Fruit fly (Drosophila melanogaster) whole organism: ENCODE results near the gene Ets21C.

Experiments used
- CG8478 ChIP-seq: fragments of >200 bp; optimal IDR thresholded peaks from 2 replicates; lab custom pipeline; 2018; ENCODE audit warnings: inconsistent platforms
- Dll ChIP-seq: fragments of >200 bp; optimal IDR thresholded peaks from 2 replicates; lab custom pipeline; 2017
- EcR ChIP-seq, 2 experiments: fragments of >200 bp; optimal IDR thresholded peaks; 2 replicates each; lab custom pipeline; 2017; ENCODE audit warnings: missing biosample characterization in 2 of 2, missing genetic modification characterization in 2 of 2, missing genetic modification reagents in 2 of 2
- pan ChIP-seq: fragments of >200 bp; optimal IDR thresholded peaks from 2 replicates; lab custom pipeline; 2017
- psq ChIP-seq: fragments of >200 bp; optimal IDR thresholded peaks from 2 replicates; lab custom pipeline; 2017
- usp ChIP-seq: fragments of >200 bp; optimal IDR thresholded peaks from 2 replicates; lab custom pipeline; 2017; ENCODE audit warnings: missing biosample characterization, missing genetic modification characterization, mixed read lengths

The Ets21C gene

DNA sequence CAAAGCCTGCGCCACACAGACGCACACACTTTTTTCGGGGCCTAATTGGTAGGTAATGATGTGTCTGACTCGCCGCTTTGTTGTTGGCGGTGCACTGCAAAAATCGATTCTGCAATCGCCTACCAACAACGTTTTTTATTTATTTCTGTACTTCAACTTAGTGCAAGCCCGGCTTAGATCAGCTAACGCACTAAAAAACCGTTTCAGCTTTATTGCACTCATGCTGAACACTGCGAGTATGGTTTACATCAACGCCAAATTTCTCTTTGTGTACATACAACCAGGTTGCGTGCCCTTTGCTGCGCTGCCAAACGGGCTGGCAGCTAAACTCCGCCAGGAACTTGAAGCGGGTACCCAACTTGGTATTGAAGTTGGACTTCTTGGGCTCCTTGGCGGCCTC lies 22.5 kb downstream of the Ets21C start:
- TF ChIP-seq pan (lab: Kevin White, UChicago), result no peak
- peak; percentile 13 for TF ChIP-seq Dll (lab: Kevin White, UChicago)

DNA sequence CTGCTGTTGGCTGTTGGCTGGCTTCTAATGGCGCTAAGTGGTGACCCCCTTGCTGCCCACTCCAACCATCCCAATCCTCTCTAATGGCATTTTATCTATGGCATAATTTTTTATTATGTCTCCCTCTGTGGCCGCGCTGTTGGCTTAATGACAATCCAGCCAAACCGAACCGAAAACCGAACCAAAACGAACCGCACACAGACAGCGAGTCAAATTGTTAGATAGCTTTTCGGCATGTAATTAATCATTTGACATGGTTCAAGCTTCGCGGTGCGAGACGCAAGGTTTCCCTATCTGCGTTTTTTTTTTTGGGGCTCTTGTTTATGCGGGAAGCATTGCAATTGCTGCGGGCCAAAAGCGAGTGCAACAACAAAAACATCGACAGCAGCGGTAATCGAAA lies 25.0 kb downstream of the Ets21C start:
- no peak for TF ChIP-seq CG8478 (lab: Kevin White, UChicago)

- TF ChIP-seq CG8478 (lab: Kevin White, UChicago), result no peak
- TF ChIP-seq usp (GFP tag; lab: Kevin White, UChicago), result no peak
- TF ChIP-seq EcR (GFP tag; optimal IDR thresholded peaks at IDR 0.05; lab: Kevin White, UChicago), result no peak
- TF ChIP-seq psq (lab: Kevin White, UChicago), result no peak
- TF ChIP-seq Dll (lab: Kevin White, UChicago), result no peak
- no peak for TF ChIP-seq pan (lab: Kevin White, UChicago)
These were observed 25.8 kb downstream of the Ets21C start for dm6 chr2L:526924-527307.

- no peak for TF ChIP-seq EcR (GFP tag; optimal IDR thresholded peaks at IDR 0.05; lab: Kevin White, UChicago)
These were observed 26.4 kb downstream of the Ets21C start for dm6 chr2L:526192-526923.

DNA sequence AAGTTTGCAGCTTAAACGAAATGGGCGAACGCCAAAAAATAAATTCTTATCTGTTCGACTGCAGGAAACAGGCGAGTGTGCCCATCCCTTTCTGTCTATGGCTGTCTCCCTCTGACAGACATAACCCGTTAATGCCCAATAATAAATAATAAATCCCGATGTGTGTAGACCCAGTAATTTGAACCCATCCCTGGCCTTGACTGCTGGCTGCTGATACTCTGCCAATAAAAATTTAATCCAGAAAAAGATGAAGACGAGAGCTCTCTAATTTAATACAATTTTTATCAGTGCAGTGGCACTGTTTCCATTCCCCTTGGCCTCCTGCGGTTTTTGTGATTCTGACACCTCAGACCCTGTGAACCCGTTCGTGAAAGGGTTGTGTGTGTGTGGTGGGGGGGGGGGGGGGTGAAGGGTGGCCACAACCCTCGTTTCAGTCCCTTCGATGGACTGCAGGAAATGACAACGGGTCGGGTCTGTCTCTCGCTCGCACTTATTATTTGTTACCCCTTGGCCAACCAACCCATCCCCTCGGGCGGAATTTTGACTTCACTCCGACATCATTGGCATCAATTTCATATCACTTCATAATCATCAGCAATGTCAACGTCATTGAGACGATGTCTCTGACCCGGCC lies 27.1 kb downstream of the Ets21C start:
- TF ChIP-seq usp (GFP tag; lab: Kevin White, UChicago) (no peak), psq (lab: Kevin White, UChicago) (no peak), EcR (GFP tag; optimal IDR thresholded peaks at IDR 0.05; lab: Kevin White, UChicago) (no peak), pan (lab: Kevin White, UChicago) (no peak), Dll (lab: Kevin White, UChicago) (no peak), CG8478 (lab: Kevin White, UChicago) (no peak)

dm6 chr2L:524515-524920 lies 28.2 kb downstream of the Ets21C start:
- TF ChIP-seq CG8478 (lab: Kevin White, UChicago) (no peak), Dll (lab: Kevin White, UChicago) (no peak), usp (GFP tag; lab: Kevin White, UChicago) (no peak)

DNA sequence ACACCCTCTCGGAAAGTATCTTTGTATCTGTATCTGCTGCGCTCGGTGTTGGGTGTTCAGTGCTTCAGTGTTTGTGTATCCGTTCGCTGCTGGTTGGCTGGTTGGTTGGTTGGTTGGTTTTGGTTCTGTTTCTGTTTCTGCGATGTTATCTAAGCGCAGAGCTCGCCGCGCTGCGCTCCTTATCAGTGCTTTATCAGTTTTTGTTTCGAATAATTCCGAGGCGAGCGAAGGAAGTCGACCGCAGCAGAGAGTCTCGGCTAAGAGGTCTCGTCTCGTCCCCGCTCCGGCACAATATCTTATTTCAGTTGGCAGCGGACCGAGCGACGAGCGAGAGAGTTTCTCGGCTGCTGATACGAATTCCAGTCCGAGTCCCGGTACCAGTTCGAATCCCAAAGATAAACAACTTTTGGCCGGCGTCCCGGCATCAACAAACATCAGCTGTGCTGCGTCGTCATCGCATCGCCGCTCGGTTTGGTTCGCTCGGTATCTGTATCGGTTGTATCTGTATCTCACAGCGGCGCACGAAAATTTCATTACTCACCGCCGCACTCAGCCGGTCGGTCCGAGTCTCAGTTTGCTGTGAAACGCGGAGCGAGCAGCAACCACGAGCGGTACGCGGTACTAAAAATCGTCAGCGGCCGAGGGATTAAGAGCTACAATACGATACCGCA lies 29.4 kb downstream of the Ets21C start:
- no peak for TF ChIP-seq usp (GFP tag; lab: Kevin White, UChicago)
- TF ChIP-seq CG8478 (lab: Kevin White, UChicago), result no peak

DNA sequence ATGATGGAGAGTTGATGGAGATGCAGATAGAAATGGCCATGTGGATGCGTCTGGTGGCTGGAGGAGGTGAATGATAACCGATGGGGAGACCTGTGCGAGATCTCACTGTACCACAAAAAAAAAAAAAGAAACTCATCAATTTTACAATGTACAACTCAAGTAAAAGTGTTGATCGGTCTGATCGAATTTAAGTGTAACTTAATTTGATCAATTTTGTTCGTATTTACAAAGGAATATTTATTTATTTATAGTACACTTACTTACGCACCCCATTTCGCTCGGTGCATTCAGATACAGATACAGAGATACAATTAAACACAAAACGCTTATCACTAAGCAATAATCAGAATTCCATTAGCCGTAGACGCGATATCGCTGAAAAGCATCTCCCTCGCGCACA lies 30.0 kb downstream of the Ets21C start:
- TF ChIP-seq CG8478 (lab: Kevin White, UChicago), result no peak
- TF ChIP-seq pan (lab: Kevin White, UChicago), result no peak
- no peak for TF ChIP-seq usp (GFP tag; lab: Kevin White, UChicago)
- no peak for TF ChIP-seq psq (lab: Kevin White, UChicago)
- TF ChIP-seq Dll (lab: Kevin White, UChicago), result no peak
- TF ChIP-seq EcR (GFP tag; optimal IDR thresholded peaks at IDR 0.05; lab: Kevin White, UChicago), result no peak

- TF ChIP-seq EcR (GFP tag; optimal IDR thresholded peaks at IDR 0.05; lab: Kevin White, UChicago) (no peak), psq (lab: Kevin White, UChicago) (no peak), pan (lab: Kevin White, UChicago) (no peak), usp (GFP tag; lab: Kevin White, UChicago) (no peak), CG8478 (lab: Kevin White, UChicago) (no peak), Dll (lab: Kevin White, UChicago) (no peak)
These were observed 30.6 kb downstream of the Ets21C start for dm6 chr2L:521940-522632.

DNA sequence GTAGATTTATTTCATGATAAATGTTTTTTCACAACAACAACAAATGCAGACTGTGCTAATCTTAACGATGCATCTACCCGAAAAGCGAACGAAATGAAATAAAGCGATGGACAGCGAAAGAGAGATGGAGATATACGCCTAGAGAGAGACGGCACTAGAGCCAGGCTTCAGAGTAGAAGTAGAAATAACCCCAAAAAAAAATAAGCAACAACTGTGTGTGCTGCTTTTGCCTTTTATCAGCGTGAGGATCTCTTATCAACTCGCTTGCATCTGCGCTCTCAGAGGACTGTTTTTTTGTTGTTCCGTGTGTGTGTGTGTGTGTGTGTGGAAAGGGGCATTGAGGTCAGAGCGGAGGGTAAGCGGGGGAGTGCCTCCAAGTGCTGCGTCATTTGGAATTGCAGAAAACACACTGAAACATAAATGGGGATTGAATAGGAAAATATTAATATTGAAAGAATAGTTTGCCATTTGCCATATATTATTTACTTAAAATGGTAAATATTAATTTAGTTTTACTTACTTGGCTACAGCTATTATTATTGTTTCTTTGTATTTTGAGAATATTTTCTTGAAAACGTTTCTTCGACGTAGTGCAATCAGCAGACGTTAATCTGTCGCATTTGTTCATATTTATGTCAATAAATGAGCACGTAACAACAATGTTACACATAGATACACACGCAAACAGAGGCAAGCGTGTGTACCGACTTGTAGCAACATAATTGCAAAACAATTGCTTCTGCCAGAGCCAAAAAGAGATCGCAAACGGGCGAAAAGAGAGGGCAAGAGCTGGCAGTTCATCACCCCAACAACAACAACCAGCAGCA lies 31.5 kb downstream of the Ets21C start:
- TF ChIP-seq psq (lab: Kevin White, UChicago) (no peak), usp (GFP tag; lab: Kevin White, UChicago) (no peak), pan (lab: Kevin White, UChicago) (no peak), EcR (GFP tag; optimal IDR thresholded peaks at IDR 0.05; lab: Kevin White, UChicago) (no peak), Dll (lab: Kevin White, UChicago) (no peak), CG8478 (lab: Kevin White, UChicago) (no peak)

dm6 chr2L:520331-521000 lies 32.3 kb downstream of the Ets21C start:
- TF ChIP-seq Dll (lab: Kevin White, UChicago), result no peak
- TF ChIP-seq pan (lab: Kevin White, UChicago), result no peak
- no peak for TF ChIP-seq psq (lab: Kevin White, UChicago)
- TF ChIP-seq CG8478 (lab: Kevin White, UChicago), result no peak
- no peak for TF ChIP-seq usp (GFP tag; lab: Kevin White, UChicago)
- TF ChIP-seq EcR (GFP tag; optimal IDR thresholded peaks at IDR 0.05; lab: Kevin White, UChicago), result no peak
